Worm (Caenorhabditis elegans): ENCODE data around the gene ZK813.5.

Gene ZK813.5

ce11 chrX:3429122-3429521 is 21.9 kb downstream of the ZK813.5 start:
- TF ChIP-seq lin-35 (GFP tag; optimal IDR thresholded peaks at IDR 0.05) (no peak), fkh-10 (GFP tag; optimal IDR thresholded peaks at IDR 0.05) (peak; percentile 59)

ce11 chrX:3424516-3424915 is 26.5 kb downstream of the ZK813.5 start, which contains the start of gene ZK813.6:
TSS of gene ZK813.6 (plus strand) at chrX:3424816.
- TF ChIP-seq mef-2 (tag; optimal IDR thresholded peaks at IDR 0.05) (no peak), dsc-1 (tag; optimal IDR thresholded peaks at IDR 0.05) (no peak), unc-62 (GFP tag; optimal IDR thresholded peaks at IDR 0.05) (no peak), nhr-90 (tag; optimal IDR thresholded peaks at IDR 0.05; ENCODE audit: poor library complexity) (no peak), fos-1 (tag; optimal IDR thresholded peaks at IDR 0.05) (no peak), alr-1 (tag; optimal IDR thresholded peaks at IDR 0.05; ENCODE audit: borderline replicate concordance) (no peak), lin-15B (tag; optimal IDR thresholded peaks at IDR 0.05) (no peak)

- TF ChIP-seq fos-1 (tag; optimal IDR thresholded peaks at IDR 0.05) (no peak), zip-4 (GFP tag; optimal IDR thresholded peaks at IDR 0.05) (no peak), nhr-71 (tag; optimal IDR thresholded peaks at IDR 0.05) (no peak), mdl-1 (tag; optimal IDR thresholded peaks at IDR 0.05) (no peak), pqm-1 (tag; optimal IDR thresholded peaks at IDR 0.05) (no peak), aly-2 (tag; optimal IDR thresholded peaks at IDR 0.05) (no peak), nhr-237 (tag; optimal IDR thresholded peaks at IDR 0.05) (no peak), nhr-77 (tag; optimal IDR thresholded peaks at IDR 0.05) (no peak), hpl-2 (GFP tag; optimal IDR thresholded peaks at IDR 0.05) (no peak), unc-130 (tag; optimal IDR thresholded peaks at IDR 0.05) (no peak), ces-1 (GFP tag; optimal IDR thresholded peaks at IDR 0.05) (no peak)
These were observed 31.9 kb downstream of the ZK813.5 start, which contains the start of gene C04F6.7 for ce11 chrX:3419084-3419483. TSS of gene C04F6.7 (minus strand) at chrX:3419184.

ce11 chrX:3416063-3416462 is 35.0 kb downstream of the ZK813.5 start:
- TF ChIP-seq F16B12.6 (tag; optimal IDR thresholded peaks at IDR 0.05): no peak
- no peak for TF ChIP-seq lin-15B (tag; optimal IDR thresholded peaks at IDR 0.05)
- TF ChIP-seq ces-1 (GFP tag; optimal IDR thresholded peaks at IDR 0.05): no peak
- TF ChIP-seq fkh-8 (tag; optimal IDR thresholded peaks at IDR 0.05): peak; percentile 6
- TF ChIP-seq nhr-47 (tag; optimal IDR thresholded peaks at IDR 0.05): peak; percentile 17
- TF ChIP-seq blmp-1 (tag; optimal IDR thresholded peaks at IDR 0.05): no peak
- TF ChIP-seq aha-1 (tag; optimal IDR thresholded peaks at IDR 0.05): no peak
- no peak for TF ChIP-seq skn-1 (tag; optimal IDR thresholded peaks at IDR 0.05)
- TF ChIP-seq pax-3 (tag; optimal IDR thresholded peaks at IDR 0.05): peak; percentile 58
- no peak for TF ChIP-seq ceh-88 (GFP tag; IDR thresholded peaks at IDR 0.05)
- no peak for TF ChIP-seq lin-14 (GFP tag; optimal IDR thresholded peaks at IDR 0.05)
- no peak for TF ChIP-seq nhr-85 (tag)
- peak; percentile 87 for TF ChIP-seq dsc-1 (tag; optimal IDR thresholded peaks at IDR 0.05)
- no peak for TF ChIP-seq zip-4 (GFP tag; optimal IDR thresholded peaks at IDR 0.05)
- TF ChIP-seq hpl-2 (GFP tag; optimal IDR thresholded peaks at IDR 0.05): no peak
- TF ChIP-seq sox-4 (tag; optimal IDR thresholded peaks at IDR 0.05): peak; percentile 34
- no peak for TF ChIP-seq lin-39 (tag; optimal IDR thresholded peaks at IDR 0.05)
- TF ChIP-seq lin-35 (GFP tag; optimal IDR thresholded peaks at IDR 0.05): no peak
- no peak for TF ChIP-seq tbx-2 (tag; optimal IDR thresholded peaks at IDR 0.05)

- TF ChIP-seq aha-1 (tag; optimal IDR thresholded peaks at IDR 0.05): no peak
- TF ChIP-seq fkh-4 (tag; optimal IDR thresholded peaks at IDR 0.05; ENCODE audit: borderline replicate concordance): no peak
- TF ChIP-seq isw-1 (GFP tag; IDR thresholded peaks at IDR 0.05): no peak
- TF ChIP-seq fkh-10 (GFP tag; optimal IDR thresholded peaks at IDR 0.05): no peak
- peak; percentile 21 for TF ChIP-seq snu-23 (GFP tag; optimal IDR thresholded peaks at IDR 0.05)
- TF ChIP-seq ets-5 (GFP tag; IDR thresholded peaks at IDR 0.05): no peak
- no peak for TF ChIP-seq rnt-1 (tag; optimal IDR thresholded peaks at IDR 0.05)
- no peak for TF ChIP-seq efl-1 (optimal IDR thresholded peaks at IDR 0.05)
- TF ChIP-seq efl-1 (GFP tag; optimal IDR thresholded peaks at IDR 0.05 in 1 of 2): no peak
- no peak for TF ChIP-seq pqm-1 (tag; optimal IDR thresholded peaks at IDR 0.05)
- no peak for TF ChIP-seq snpc-4 (tag; optimal IDR thresholded peaks at IDR 0.05)
- TF ChIP-seq grh-1 (GFP tag; IDR thresholded peaks at IDR 0.05): 0 out of 2 replicates have a peak, but pooled peaks have one; percentile 34
- TF ChIP-seq nhr-47 (tag; optimal IDR thresholded peaks at IDR 0.05): no peak
- no peak for TF ChIP-seq mab-9 (GFP tag; IDR thresholded peaks at IDR 0.05)
- no peak for TF ChIP-seq dpl-1 (GFP tag; optimal IDR thresholded peaks at IDR 0.05)
- TF ChIP-seq nhr-237 (tag; optimal IDR thresholded peaks at IDR 0.05): no peak
- no peak for TF ChIP-seq aly-2 (tag; optimal IDR thresholded peaks at IDR 0.05)
- TF ChIP-seq egl-13 (tag; optimal IDR thresholded peaks at IDR 0.05): no peak
- TF ChIP-seq lin-15B (tag; optimal IDR thresholded peaks at IDR 0.05): no peak
- no peak for TF ChIP-seq swsn-7 (tag; optimal IDR thresholded peaks at IDR 0.05)
- peak; percentile 17 for TF ChIP-seq mep-1 (tag; optimal IDR thresholded peaks at IDR 0.05)
- TF ChIP-seq ceh-88 (GFP tag; IDR thresholded peaks at IDR 0.05): no peak
These were observed 36.3 kb downstream of the ZK813.5 start, which contains the start of gene dhs-27 for ce11 chrX:3414660-3415144. TSS of gene dhs-27 (minus strand) at chrX:3414710.
